Worm (Caenorhabditis elegans): Measurements from ENCODE around the gene F08H9.2.

The F08H9.2 gene

DNA sequence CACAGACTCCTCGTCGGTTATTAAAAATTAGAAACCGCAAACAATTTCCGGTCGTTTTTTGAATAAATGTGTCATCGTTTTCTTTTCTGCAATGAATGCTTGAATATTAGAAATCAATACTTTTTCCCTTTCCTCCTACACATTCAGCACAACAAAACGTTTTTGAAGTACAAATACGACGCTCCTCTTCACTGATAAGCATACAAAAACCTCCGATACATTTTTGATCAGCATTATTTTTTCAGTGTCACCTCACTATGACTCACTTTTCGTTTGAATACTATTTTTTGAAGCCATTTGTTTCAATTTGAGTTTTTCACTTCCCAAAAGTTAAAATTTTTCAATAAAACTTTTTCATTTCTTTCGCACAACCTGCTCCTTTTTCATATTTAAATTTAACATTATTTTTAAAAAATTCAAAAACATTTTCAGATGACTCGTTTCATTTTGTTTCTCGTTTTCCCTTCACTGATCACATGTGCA, 22.3 kb downstream of the F08H9.2 start, which contains the start of gene R02D5.3 (continued):
- no peak for TF ChIP-seq nhr-48 (tag; optimal IDR thresholded peaks at IDR 0.05)
- no peak for TF ChIP-seq T20F7.1 (GFP tag; optimal IDR thresholded peaks at IDR 0.05)
- no peak for TF ChIP-seq zip-11 (GFP tag; IDR thresholded peaks at IDR 0.05)
- TF ChIP-seq pqm-1 (tag; optimal IDR thresholded peaks at IDR 0.05), result peak; percentile 38
- TF ChIP-seq madf-5 (GFP tag; IDR thresholded peaks at IDR 0.05), result no peak
- no peak for TF ChIP-seq D1046.2 (GFP tag; IDR thresholded peaks at IDR 0.05)
- no peak for TF ChIP-seq daf-16 (GFP tag; optimal IDR thresholded peaks at IDR 0.05)
- peak; percentile 32 for TF ChIP-seq daf-16 (tag; optimal IDR thresholded peaks at IDR 0.05)
- TF ChIP-seq lin-39 (tag; optimal IDR thresholded peaks at IDR 0.05), result no peak
- no peak for TF ChIP-seq mdt-29 (GFP tag; IDR thresholded peaks at IDR 0.05)

DNA sequence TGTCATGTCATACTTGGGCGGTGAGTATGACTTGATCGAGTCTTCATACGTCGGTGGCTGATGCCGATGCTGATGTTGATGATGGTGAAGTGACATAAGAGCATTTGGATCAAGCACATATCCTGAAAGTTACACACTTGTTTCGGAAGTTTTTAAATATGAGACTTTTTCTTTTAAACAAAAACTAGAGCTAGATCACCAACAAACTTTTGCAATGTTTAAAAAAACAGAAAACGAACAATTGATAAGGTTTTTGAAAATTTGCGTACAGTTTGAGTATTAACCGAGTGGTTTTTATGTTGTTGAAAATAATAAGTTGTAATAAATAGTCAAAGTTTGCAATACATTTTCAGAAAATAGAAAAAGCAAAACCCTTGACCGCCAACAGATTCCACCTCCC, 24.1 kb downstream of the F08H9.2 start, which contains the start of gene R02D5.4:
R02D5.4 (minus strand) TSS at position 101 of the 400 bp plus-strand sequence.
- TF ChIP-seq R02D3.7 (tag; optimal IDR thresholded peaks at IDR 0.05) (no peak), nhr-102 (tag; optimal IDR thresholded peaks at IDR 0.05) (no peak), ceh-44 (GFP tag; IDR thresholded peaks at IDR 0.05) (no peak), snpc-4 (tag; optimal IDR thresholded peaks at IDR 0.05) (no peak), nhr-111 (GFP tag; optimal IDR thresholded peaks at IDR 0.05) (no peak), vab-7 (GFP tag; IDR thresholded peaks at IDR 0.05) (no peak), lin-15B (tag; optimal IDR thresholded peaks at IDR 0.05) (no peak), ceh-62 (tag; optimal IDR thresholded peaks at IDR 0.05) (no peak), jun-1 (tag; optimal IDR thresholded peaks at IDR 0.05) (no peak), ztf-11 (tag; optimal IDR thresholded peaks at IDR 0.05) (no peak), duxl-1 (tag; optimal IDR thresholded peaks at IDR 0.05; ENCODE audit: poor library complexity) (no peak), hmg-1.1 (GFP tag; IDR thresholded peaks at IDR 0.05) (no peak), aha-1 (tag) (no peak), nhr-11 (tag; optimal IDR thresholded peaks at IDR 0.05) (no peak), cey-2 (tag; optimal IDR thresholded peaks at IDR 0.05; ENCODE audit: borderline replicate concordance, insufficient read depth) (no peak), ceh-32 (tag; optimal IDR thresholded peaks at IDR 0.05; ENCODE audit: poor library complexity) (no peak)

DNA sequence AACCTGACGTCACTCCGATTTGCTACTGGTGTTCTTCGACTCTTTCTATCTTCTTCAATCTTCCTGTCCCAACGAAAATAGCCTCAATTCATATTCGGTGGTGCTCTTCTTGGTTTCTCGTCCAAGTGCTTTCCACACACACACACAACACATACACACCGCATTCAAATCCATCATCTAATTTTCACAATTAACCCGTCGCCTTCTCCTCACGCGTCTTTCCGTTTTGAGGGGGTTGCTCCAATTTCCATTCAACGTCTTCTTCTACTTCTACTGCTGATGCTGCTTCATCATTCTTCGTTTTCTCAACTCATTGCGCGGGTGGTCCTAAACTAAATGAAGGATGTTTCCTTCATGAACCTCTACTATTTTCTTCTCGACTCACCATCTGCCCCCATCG, 30.6 kb downstream of the F08H9.2 start:
- TF ChIP-seq hlh-11 (tag; optimal IDR thresholded peaks at IDR 0.05) (no peak), aly-2 (tag; optimal IDR thresholded peaks at IDR 0.05) (no peak), nhr-111 (GFP tag; optimal IDR thresholded peaks at IDR 0.05) (no peak), egl-43 (GFP tag; IDR thresholded peaks at IDR 0.05) (no peak), nhr-48 (tag; optimal IDR thresholded peaks at IDR 0.05) (no peak), unc-130 (GFP tag; optimal IDR thresholded peaks at IDR 0.05) (no peak), ceh-28 (tag; optimal IDR thresholded peaks at IDR 0.05) (no peak), madf-5 (GFP tag; IDR thresholded peaks at IDR 0.05) (no peak), nhr-28 (tag; optimal IDR thresholded peaks at IDR 0.05) (no peak), dmd-8 (GFP tag; IDR thresholded peaks at IDR 0.05) (no peak), set-16 (GFP tag; IDR thresholded peaks at IDR 0.05) (no peak), fos-1 (tag; optimal IDR thresholded peaks at IDR 0.05) (no peak), dpl-1 (GFP tag; optimal IDR thresholded peaks at IDR 0.05) (no peak), mxl-3 (GFP tag; optimal IDR thresholded peaks at IDR 0.05) (no peak)

DNA sequence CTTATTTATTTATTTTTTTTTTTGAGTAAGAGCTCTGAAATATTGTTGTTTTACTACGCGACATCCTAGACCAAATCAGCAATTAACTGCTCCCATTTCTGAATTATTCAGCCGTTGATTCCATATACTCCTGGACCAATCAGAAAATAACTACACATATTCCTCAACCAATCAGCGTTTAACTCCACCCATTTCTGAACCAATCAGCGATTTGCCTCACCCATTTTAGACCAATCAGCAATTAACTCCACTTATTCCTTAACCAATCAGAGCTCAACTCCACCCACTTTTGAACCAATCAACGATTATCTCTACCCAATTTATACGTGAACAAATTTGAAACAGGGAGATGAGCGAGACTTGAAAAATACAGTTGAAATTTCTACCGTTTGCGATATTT, 33.2 kb downstream of the F08H9.2 start:
- TF ChIP-seq ceh-62 (tag; optimal IDR thresholded peaks at IDR 0.05) (no peak), ceh-28 (tag; optimal IDR thresholded peaks at IDR 0.05) (no peak), aha-1 (tag) (peak; percentile 11), unc-62 (GFP tag; optimal IDR thresholded peaks at IDR 0.05 in 1 of 2) (peak in 1 of 2 experiments; percentile 40), unc-62 (tag; optimal IDR thresholded peaks at IDR 0.05) (no peak)
